Worm (Caenorhabditis elegans): ENCODE results near the gene H14N18.2.

H14N18.2 gene

DNA sequence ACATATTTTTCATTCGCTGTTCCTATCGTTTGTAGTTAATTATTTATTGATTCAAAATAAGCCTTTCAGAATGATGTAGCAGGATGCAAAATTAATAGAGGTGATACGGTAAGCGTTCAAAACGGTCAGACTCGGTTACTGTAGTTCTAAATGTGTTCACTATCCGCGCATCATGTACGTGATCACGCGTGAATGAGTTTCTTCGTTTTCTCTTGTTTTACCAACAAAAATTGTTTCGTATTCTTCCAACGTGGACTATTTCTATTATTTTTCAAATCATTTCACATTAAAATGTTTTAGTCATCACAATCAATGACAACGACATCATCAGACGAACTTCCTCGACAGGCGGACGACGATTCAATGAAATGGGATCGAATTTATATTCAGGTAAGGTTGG, 15.1 kb downstream of the H14N18.2 start, which contains the start of gene gck-1:
Gene gck-1 (plus strand): TSS at position 301 of the 400 bp plus-strand sequence.
- no peak for TF ChIP-seq dve-1 (tag; optimal IDR thresholded peaks at IDR 0.05; ENCODE audit: insufficient read depth)
- TF ChIP-seq rbr-2 (tag; optimal IDR thresholded peaks at IDR 0.05), result no peak
- TF ChIP-seq D1046.2 (GFP tag; IDR thresholded peaks at IDR 0.05), result no peak
- no peak for TF ChIP-seq ceh-44 (GFP tag; IDR thresholded peaks at IDR 0.05)
- TF ChIP-seq ceh-62 (tag; optimal IDR thresholded peaks at IDR 0.05), result no peak
- TF ChIP-seq egl-27 (tag; optimal IDR thresholded peaks at IDR 0.05), result no peak
- no peak for TF ChIP-seq zag-1 (tag; optimal IDR thresholded peaks at IDR 0.05)
- no peak for TF ChIP-seq cey-2 (tag; optimal IDR thresholded peaks at IDR 0.05; ENCODE audit: borderline replicate concordance, insufficient read depth)
- TF ChIP-seq tra-1 (GFP tag; IDR thresholded peaks at IDR 0.05), result no peak
- TF ChIP-seq nhr-41 (GFP tag; IDR thresholded peaks at IDR 0.05), result no peak
- TF ChIP-seq ZK337.2 (GFP tag; IDR thresholded peaks at IDR 0.05), result no peak
- no peak for TF ChIP-seq mdl-1 (tag; optimal IDR thresholded peaks at IDR 0.05)
- no peak for TF ChIP-seq F37D6.2 (tag; optimal IDR thresholded peaks at IDR 0.05)
- no peak for TF ChIP-seq sdz-12 (GFP tag; optimal IDR thresholded peaks at IDR 0.05)

DNA sequence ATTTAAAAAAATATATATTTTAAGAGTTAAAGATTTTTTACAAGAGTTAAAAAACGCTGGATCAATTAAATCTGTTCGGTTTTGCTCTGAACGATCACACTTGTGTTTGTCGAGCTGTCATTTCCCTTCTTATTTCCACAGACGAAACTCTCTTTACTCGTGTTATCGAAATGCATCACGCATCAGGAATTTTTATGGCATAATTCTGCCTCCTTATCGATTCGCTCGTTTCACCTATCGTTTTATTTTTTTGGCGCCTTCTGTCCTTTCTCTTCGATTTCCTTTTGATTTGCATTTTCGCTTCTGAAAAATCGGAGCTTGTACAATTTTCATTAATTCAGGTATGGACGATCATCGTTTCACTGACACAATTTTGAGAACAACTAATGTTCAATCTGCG, 15.9 kb downstream of the H14N18.2 start:
- peak; percentile 35 for TF ChIP-seq pqm-1 (tag; optimal IDR thresholded peaks at IDR 0.05)
- peak; percentile 14 for TF ChIP-seq hlh-30 (tag; optimal IDR thresholded peaks at IDR 0.05; ENCODE audit: insufficient read depth)
- TF ChIP-seq nhr-28 (tag; optimal IDR thresholded peaks at IDR 0.05), result peak; percentile 17
- TF ChIP-seq zfp-3 (GFP tag; conservative IDR thresholded peaks at IDR 0.05), result no peak
- TF ChIP-seq snpc-4 (tag; optimal IDR thresholded peaks at IDR 0.05), result no peak
- TF ChIP-seq daf-16 (GFP tag; optimal IDR thresholded peaks at IDR 0.05), result no peak
- no peak for TF ChIP-seq daf-16 (tag; optimal IDR thresholded peaks at IDR 0.05)
- 0 out of 2 replicates have a peak, but pooled peaks have one; percentile 15 for TF ChIP-seq dmd-6 (GFP tag; IDR thresholded peaks at IDR 0.05)
- peak; percentile 59 for TF ChIP-seq php-3 (GFP tag; IDR thresholded peaks at IDR 0.05)

DNA sequence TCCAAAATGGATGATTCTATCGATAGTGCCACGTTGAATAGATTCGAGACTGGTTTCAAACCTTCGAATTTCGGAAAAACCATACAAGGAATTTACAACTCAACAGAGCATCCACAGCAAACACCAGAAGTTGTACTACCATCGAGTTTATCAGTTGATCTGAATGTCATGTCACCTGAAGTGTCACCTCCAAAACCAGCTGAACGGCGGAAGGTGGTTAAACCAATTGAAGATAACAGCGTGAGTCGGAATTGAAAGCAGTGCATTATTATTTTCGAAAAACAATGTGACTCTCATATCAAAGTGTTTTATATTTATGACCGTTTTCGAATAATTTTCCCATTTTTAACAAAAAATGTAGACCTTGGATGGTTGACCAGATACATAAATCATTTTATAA, 16.6 kb downstream of the H14N18.2 start:
- TF ChIP-seq daf-16 (GFP tag; optimal IDR thresholded peaks at IDR 0.05) (no peak), daf-16 (tag; optimal IDR thresholded peaks at IDR 0.05) (peak; percentile 68), R02D3.7 (tag; optimal IDR thresholded peaks at IDR 0.05) (no peak), nhr-102 (tag; optimal IDR thresholded peaks at IDR 0.05) (peak; percentile 6), dmd-6 (GFP tag; IDR thresholded peaks at IDR 0.05) (peak; percentile 82), mxl-3 (GFP tag; optimal IDR thresholded peaks at IDR 0.05) (peak; percentile 34), tra-1 (GFP tag; IDR thresholded peaks at IDR 0.05) (0 out of 2 replicates have a peak, but pooled peaks have one; percentile 52), hlh-30 (tag; optimal IDR thresholded peaks at IDR 0.05; ENCODE audit: insufficient read depth) (peak; percentile 76), ceh-20 (GFP tag; IDR thresholded peaks at IDR 0.05) (no peak), php-3 (GFP tag; IDR thresholded peaks at IDR 0.05) (peak; percentile 75), nhr-77 (tag; optimal IDR thresholded peaks at IDR 0.05) (no peak), nhr-28 (tag; optimal IDR thresholded peaks at IDR 0.05) (peak; percentile 43), lin-1 (GFP tag; IDR thresholded peaks at IDR 0.05) (peak; percentile 72; the same call in 1 of the 2 replicates), lin-15B (tag; optimal IDR thresholded peaks at IDR 0.05) (no peak), dve-1 (tag; optimal IDR thresholded peaks at IDR 0.05; ENCODE audit: insufficient read depth) (peak; percentile 72), nhr-48 (tag; optimal IDR thresholded peaks at IDR 0.05) (no peak), unc-62 (GFP tag; optimal IDR thresholded peaks at IDR 0.05 in 1 of 2) (peak in 1 of 2 experiments; percentile 63), unc-62 (tag; optimal IDR thresholded peaks at IDR 0.05) (no peak), spr-1 (tag; optimal IDR thresholded peaks at IDR 0.05) (no peak), mdl-1 (tag; optimal IDR thresholded peaks at IDR 0.05) (peak in 1 of 2 experiments; percentile 30), F10B5.3 (tag; optimal IDR thresholded peaks at IDR 0.05) (no peak), ama-1 (optimal IDR thresholded peaks at IDR 0.05) (no peak), gei-8 (GFP tag; optimal IDR thresholded peaks at IDR 0.05) (no peak), arid-1 (GFP tag; conservative IDR thresholded peaks at IDR 0.05) (no peak), lim-7 (GFP tag; IDR thresholded peaks at IDR 0.05) (no peak), egl-43 (GFP tag; IDR thresholded peaks at IDR 0.05) (no peak), nhr-42 (GFP tag; IDR thresholded peaks at IDR 0.05) (no peak), attf-4 (tag; optimal IDR thresholded peaks at IDR 0.05) (no peak), mxl-2 (GFP tag; conservative IDR thresholded peaks at IDR 0.05) (no peak), hlh-11 (tag; optimal IDR thresholded peaks at IDR 0.05) (peak; percentile 80)

All from whole organism, L4 larva.